Worm (Caenorhabditis elegans) whole organism, L4/young adult: Measurements from ENCODE around the gene Y55D9A.2.

Experiments
- W03F9.2 ChIP-seq: fragments of 150-350 bp; optimal IDR thresholded peaks from 2 replicates; lab custom pipeline; 2014; ENCODE audit warnings: missing biosample characterization, missing genetic modification characterization
- him-1 ChIP-seq: sonication (generic microtip); optimal IDR thresholded peaks from 2 replicates; lab custom pipeline; 2016; ENCODE audit warnings: missing genotype, missing genetic modification reagents, missing genetic modification characterization, missing compliant biosample characterization

DNA sequence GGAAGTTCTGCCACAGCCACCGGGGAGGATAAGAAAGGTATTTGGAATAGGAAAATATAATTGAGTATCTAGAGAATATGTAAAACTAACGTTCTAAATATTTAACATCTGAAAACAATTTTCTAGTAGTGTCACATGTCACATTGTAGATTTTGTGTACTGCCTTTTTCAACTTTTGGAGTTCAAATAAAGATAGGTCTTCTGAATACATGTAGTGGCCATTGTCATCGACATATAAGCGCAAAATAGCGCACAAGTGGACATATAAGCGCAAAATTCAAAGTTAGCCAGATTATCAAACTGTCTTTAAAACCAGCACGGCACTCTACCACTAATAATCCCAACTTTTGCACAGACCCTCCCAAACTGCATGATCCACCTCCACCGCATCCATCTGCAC, 31.0 kb downstream of the Y55D9A.2 start:
- TF ChIP-seq W03F9.2 (tag; lab: Kevin White, UChicago) (no peak), him-1 (tag; lab: Kevin White, UChicago) (no peak)
